Fruit fly (Drosophila melanogaster) whole organism, embryonic: ENCODE data around the gene CG32599.
A peak's percentile ranks its signal among the peaks of the same experiment; 100 is the strongest.

Experiments
- Ada2b ChIP-seq: fragments of 200-800 bp; sonication (Bioruptor generic); IDR thresholded peaks from 2 replicates; pipeline ENCODE4 v1.3.6; 2022; ENCODE audit warnings: missing biosample characterization, missing genetic modification characterization
- Atf-2 ChIP-seq: fragments of 200-800 bp; sonication (Bioruptor generic); optimal IDR thresholded peaks from 2 replicates; lab custom pipeline; 2016; ENCODE audit warnings: missing biosample characterization, missing genetic modification characterization
- Atf6 ChIP-seq: fragments of 200-800 bp; sonication (Bioruptor generic); IDR thresholded peaks from 2 replicates; pipeline ENCODE4 v1.3.6; 2022; ENCODE audit warnings: missing biosample characterization, missing genetic modification characterization
- B-H1 ChIP-seq: fragments of 200-800 bp; sonication (Bioruptor generic); IDR thresholded peaks from 3 replicates; pipeline ENCODE4 v1.3.6; 2022; ENCODE audit warnings: missing biosample characterization, missing genetic modification characterization
- B-H2 ChIP-seq: fragments of 200-800 bp; sonication (Bioruptor generic); optimal IDR thresholded peaks from 2 replicates; lab custom pipeline; 2018; ENCODE audit warnings: missing biosample characterization, mild to moderate bottlenecking, missing genetic modification characterization
- Bteb2 ChIP-seq: fragments of 200-800 bp; sonication (Bioruptor generic); optimal IDR thresholded peaks from 2 replicates; lab custom pipeline; 2016; ENCODE audit warnings: missing biosample characterization, missing genetic modification characterization
- CG13287 ChIP-seq: fragments of 200-800 bp; sonication (Bioruptor generic); IDR thresholded peaks from 2 replicates; pipeline ENCODE4 v1.3.6; 2022; ENCODE audit warnings: missing biosample characterization, missing genetic modification characterization; ENCODE audit not compliant: partially characterized antibody
- CG17912 ChIP-seq: fragments of 200-800 bp; sonication (Bioruptor generic); optimal IDR thresholded peaks from 2 replicates; lab custom pipeline; 2018; ENCODE audit warnings: missing biosample characterization, mild to moderate bottlenecking, missing genetic modification characterization
- CG18599 ChIP-seq: fragments of 200-800 bp; sonication (Bioruptor generic); optimal IDR thresholded peaks from 3 replicates; lab custom pipeline; 2017; ENCODE audit warnings: missing biosample characterization, missing genetic modification characterization, mild to moderate bottlenecking, moderate library complexity, missing genetic modification reagents
- CG2116 ChIP-seq: fragments of 200-800 bp; sonication (Bioruptor generic); optimal IDR thresholded peaks from 3 replicates; lab custom pipeline; 2018; ENCODE audit warnings: missing biosample characterization, mild to moderate bottlenecking, missing genetic modification characterization
- CG2129 ChIP-seq: fragments of 200-800 bp; sonication (Bioruptor generic); IDR thresholded peaks from 2 replicates; pipeline ENCODE4 v1.3.6; 2022; ENCODE audit warnings: missing biosample characterization, missing genetic modification characterization; ENCODE audit not compliant: partially characterized antibody
- CG30020 ChIP-seq: fragments of 200-800 bp; optimal IDR thresholded peaks from 2 replicates; lab custom pipeline; 2019; ENCODE audit warnings: missing biosample characterization, mild to moderate bottlenecking, missing genetic modification characterization, moderate library complexity
- CG30431 ChIP-seq: fragments of 200-800 bp; sonication (Bioruptor generic); optimal IDR thresholded peaks from 2 replicates; lab custom pipeline; 2017; ENCODE audit warnings: missing biosample characterization, missing genetic modification characterization
- CG32532 ChIP-seq: fragments of 200-800 bp; sonication (Bioruptor generic); IDR thresholded peaks from 2 replicates; pipeline ENCODE4 v1.3.6; 2022; ENCODE audit warnings: missing biosample characterization, missing genetic modification characterization
- CG3281 ChIP-seq: fragments of 200-800 bp; sonication (Bioruptor generic); optimal IDR thresholded peaks from 3 replicates; lab custom pipeline; 2017; ENCODE audit warnings: missing biosample characterization, mild to moderate bottlenecking, missing genetic modification characterization
- CG3407 ChIP-seq: fragments of 200-800 bp; sonication (Bioruptor generic); optimal IDR thresholded peaks from 2 replicates; lab custom pipeline; 2018; ENCODE audit warnings: missing biosample characterization, mild to moderate bottlenecking, missing genetic modification characterization
- CG4730 ChIP-seq: fragments of 200-800 bp; sonication (Bioruptor generic); IDR thresholded peaks from 2 replicates; pipeline ENCODE4 v1.3.6; 2022; ENCODE audit warnings: missing biosample characterization, missing genetic modification characterization
- CG6272 ChIP-seq: fragments of 200-800 bp; sonication (Bioruptor generic); IDR thresholded peaks from 2 replicates; pipeline ENCODE4 v1.3.6; 2022; ENCODE audit warnings: missing biosample characterization, missing genetic modification characterization
- CG7839 ChIP-seq: fragments of 200-800 bp; sonication (Bioruptor generic); optimal IDR thresholded peaks from 3 replicates; lab custom pipeline; 2018; ENCODE audit warnings: missing biosample characterization, mild to moderate bottlenecking, missing genetic modification characterization, moderate library complexity
- CG8089 ChIP-seq: fragments of 200-800 bp; sonication (Bioruptor generic); optimal IDR thresholded peaks from 3 replicates; lab custom pipeline; 2016; ENCODE audit warnings: missing biosample characterization, missing genetic modification characterization
- CG9797 ChIP-seq: fragments of 200-800 bp; sonication (Bioruptor generic); optimal IDR thresholded peaks from 3 replicates; lab custom pipeline; 2018; ENCODE audit warnings: missing biosample characterization, mild to moderate bottlenecking, missing genetic modification characterization
- Chrac-16 ChIP-seq: fragments of 200-800 bp; sonication (Bioruptor generic); optimal IDR thresholded peaks from 3 replicates; lab custom pipeline; 2016; ENCODE audit warnings: missing biosample characterization, missing genetic modification characterization
- D ChIP-seq, 2 experiments: fragments of 200-800 bp in 1 of 2; fragments of >200 bp in 1 of 2; sonication (Bioruptor generic) in 1 of 2; optimal IDR thresholded peaks; 2 replicates in 1 of 2; 3 replicates in 1 of 2; lab custom pipeline; 2017; ENCODE audit warnings: mild to moderate bottlenecking in 1 of 2, missing biosample characterization in 1 of 2, missing genetic modification characterization in 1 of 2, missing genetic modification reagents in 1 of 2
- D19A ChIP-seq: fragments of 200-800 bp; optimal IDR thresholded peaks from 3 replicates; lab custom pipeline; 2019; ENCODE audit warnings: missing biosample characterization, mild to moderate bottlenecking, missing genetic modification characterization, moderate library complexity
- Doc3 ChIP-seq: fragments of 200-800 bp; sonication (Bioruptor generic); IDR thresholded peaks from 3 replicates; pipeline ENCODE4 v1.3.6; 2022; ENCODE audit warnings: missing biosample characterization, missing genetic modification characterization; ENCODE audit not compliant: partially characterized antibody
- Ets65A ChIP-seq: fragments of 200-800 bp; sonication (Bioruptor generic); peaks from one replicate; lab custom pipeline; 2016; ENCODE audit warnings: missing biosample characterization, missing genetic modification characterization
- Gsc ChIP-seq: fragments of 200-800 bp; sonication (Bioruptor generic); IDR thresholded peaks from 2 replicates; pipeline ENCODE4 v1.3.6; 2022; ENCODE audit warnings: missing biosample characterization, missing genetic modification characterization
- HLH4C ChIP-seq: fragments of 200-800 bp; sonication (Bioruptor generic); IDR thresholded peaks from 3 replicates; pipeline ENCODE4 v1.3.6; 2022; ENCODE audit warnings: missing biosample characterization, missing genetic modification characterization; ENCODE audit not compliant: partially characterized antibody
- Hsf ChIP-seq: fragments of 200-800 bp; sonication (Bioruptor generic); optimal IDR thresholded peaks from 3 replicates; lab custom pipeline; 2016; ENCODE audit warnings: missing biosample characterization, missing genetic modification characterization
- Max ChIP-seq: fragments of 200-800 bp; sonication (Bioruptor generic); optimal IDR thresholded peaks from 2 replicates; lab custom pipeline; 2016; ENCODE audit warnings: missing biosample characterization, mild to moderate bottlenecking, missing genetic modification characterization
- Med ChIP-seq: fragments of 200-800 bp; sonication (Bioruptor generic); peaks from one replicate; lab custom pipeline; 2016; ENCODE audit warnings: missing biosample characterization, missing genetic modification characterization, mild to moderate bottlenecking, inconsistent platforms, moderate library complexity
- Mes4 ChIP-seq: fragments of 200-800 bp; sonication (Bioruptor generic); optimal IDR thresholded peaks from 2 replicates; lab custom pipeline; 2016; ENCODE audit warnings: missing biosample characterization, missing genetic modification characterization
- Nf-YA ChIP-seq: fragments of 200-800 bp; sonication (Bioruptor generic); IDR thresholded peaks from 2 replicates; pipeline ENCODE4 v1.3.6; 2022; ENCODE audit warnings: missing biosample characterization, missing genetic modification characterization
- Nf-YB ChIP-seq: fragments of 200-800 bp; sonication (Bioruptor generic); optimal IDR thresholded peaks from 3 replicates; lab custom pipeline; 2019; ENCODE audit warnings: missing biosample characterization, mild to moderate bottlenecking, missing genetic modification characterization, moderate library complexity
- Opbp ChIP-seq: fragments of 200-800 bp; sonication (Bioruptor generic); IDR thresholded peaks from 3 replicates; pipeline ENCODE4 v1.3.6; 2022; ENCODE audit warnings: missing biosample characterization, missing genetic modification characterization; ENCODE audit not compliant: partially characterized antibody
- Optix ChIP-seq: fragments of 200-800 bp; sonication (Bioruptor generic); IDR thresholded peaks from 3 replicates; pipeline ENCODE4 v1.3.6; 2022; ENCODE audit warnings: missing biosample characterization, missing genetic modification characterization
- Poxn ChIP-seq: fragments of 200-800 bp; sonication (Bioruptor generic); IDR thresholded peaks from 2 replicates; pipeline ENCODE4 v1.3.6; 2022; ENCODE audit warnings: missing biosample characterization, missing genetic modification characterization
- Rx ChIP-seq: fragments of 200-800 bp; sonication (Bioruptor generic); IDR thresholded peaks from 2 replicates; pipeline ENCODE4 v1.3.6; 2022; ENCODE audit warnings: missing biosample characterization, missing genetic modification characterization
- ap ChIP-seq: fragments of 200-800 bp; sonication (Bioruptor generic); IDR thresholded peaks from 2 replicates; pipeline ENCODE4 v1.3.6; 2022; ENCODE audit warnings: missing biosample characterization, missing genetic modification characterization
- bbx ChIP-seq: fragments of 200-800 bp; sonication (Bioruptor generic); IDR thresholded peaks from 2 replicates; pipeline ENCODE4 v1.3.6; 2022; ENCODE audit warnings: missing biosample characterization, missing genetic modification characterization; ENCODE audit not compliant: partially characterized antibody
- cas ChIP-seq: fragments of 200-800 bp; sonication (Bioruptor generic); IDR thresholded peaks from 2 replicates; pipeline ENCODE4 v1.3.6; 2022; ENCODE audit warnings: missing biosample characterization, missing genetic modification characterization
- crc ChIP-seq: fragments of 200-800 bp; sonication (Bioruptor generic); optimal IDR thresholded peaks from 2 replicates; lab custom pipeline; 2016; ENCODE audit warnings: missing biosample characterization, missing genetic modification characterization
- nerfin-1 ChIP-seq: fragments of 200-800 bp; sonication (Bioruptor generic); optimal IDR thresholded peaks from 3 replicates; lab custom pipeline; 2019; ENCODE audit warnings: missing biosample characterization, mild to moderate bottlenecking, missing genetic modification characterization, moderate library complexity
- pan ChIP-seq, 4 experiments: fragments of >200 bp in 3 of 4; fragments of 200-800 bp in 1 of 4; sonication (Bioruptor generic) in 1 of 4; optimal IDR thresholded peaks in 3 of 4; IDR thresholded peaks in 1 of 4; 2 replicates each; pipeline versions ENCODE4 v1.3.6 to Lab custom; 2017 to 2022; ENCODE audit warnings: missing biosample characterization in 2 of 4, missing genetic modification characterization in 2 of 4, mixed read lengths in 1 of 4
- ranshi ChIP-seq: fragments of 200-800 bp; sonication (Bioruptor generic); IDR thresholded peaks from 2 replicates; pipeline ENCODE4 v1.3.6; 2022; ENCODE audit warnings: missing biosample characterization, missing genetic modification characterization
- ro ChIP-seq: fragments of 200-800 bp; sonication (Bioruptor generic); IDR thresholded peaks from 2 replicates; pipeline ENCODE4 v1.3.6; 2022; ENCODE audit warnings: missing biosample characterization, missing genetic modification characterization
- trh ChIP-seq: fragments of 200-800 bp; sonication (Bioruptor generic); optimal IDR thresholded peaks from 2 replicates; lab custom pipeline; 2016; ENCODE audit warnings: missing biosample characterization, missing genetic modification characterization
- wor ChIP-seq: fragments of 200-800 bp; sonication (Bioruptor generic); IDR thresholded peaks from 2 replicates; pipeline ENCODE4 v1.3.6; 2022; ENCODE audit warnings: missing biosample characterization, missing genetic modification characterization

Gene CG32599

dm6 chrX:14242941-14243736 is at the start of gene CG32599 (continued):
- TF ChIP-seq Ada2b (GFP tag; lab: Robert Waterston, UW) (peak; percentile 53), cas (GFP tag; lab: Robert Waterston, UW) (no peak), CG9797 (GFP tag; lab: Kevin White, UChicago) (no peak), nerfin-1 (no peak), Atf6 (GFP tag; lab: Robert Waterston, UW) (no peak), Hsf (GFP tag; lab: Kevin White, UChicago) (no peak), Poxn (GFP tag; lab: Robert Waterston, UW) (no peak), Doc3 (GFP tag; lab: Robert Waterston, UW) (0 out of 3 replicates have a peak, but pooled peaks have one; percentile 40), Mes4 (no peak), CG30431 (GFP tag; lab: Kevin White, UChicago) (no peak), CG4730 (GFP tag; lab: Robert Waterston, UW) (peak; percentile 42; the same call in 1 of the 2 replicates), HLH4C (GFP tag; lab: Robert Waterston, UW) (peak; percentile 81), ap (GFP tag; lab: Robert Waterston, UW) (peak; percentile 55), CG6272 (GFP tag; lab: Robert Waterston, UW) (peak; percentile 26; the same call in 1 of the 2 replicates), wor (no peak), CG3407 (no peak), ro (no peak), CG3281 (GFP tag; lab: Kevin White, UChicago) (no peak), Nf-YA (GFP tag; lab: Robert Waterston, UW) (no peak), Gsc (GFP tag; lab: Robert Waterston, UW) (no peak), CG13287 (GFP tag; lab: Robert Waterston, UW) (peak; percentile 72), Opbp (GFP tag; lab: Robert Waterston, UW) (peak; percentile 41; the same call in 1 of the 3 replicates), Max (GFP tag; lab: Kevin White, UChicago) (no peak), CG2116 (GFP tag; lab: Kevin White, UChicago) (peak; percentile 46), ranshi (GFP tag; lab: Robert Waterston, UW) (peak; percentile 40; the same call in 1 of the 2 replicates), B-H1 (GFP tag; lab: Robert Waterston, UW) (peak; percentile 23; the same call in 1 of the 3 replicates), Bteb2 (GFP tag; lab: Kevin White, UChicago) (no peak), CG17912 (GFP tag; lab: Kevin White, UChicago) (no peak), Rx (no peak), Ets65A (GFP tag; lab: Kevin White, UChicago) (no peak), Optix (GFP tag; lab: Robert Waterston, UW) (no peak), Atf-2 (no peak), trh (no peak), CG18599 (GFP tag; lab: Kevin White, UChicago) (peak; percentile 10), CG2129 (GFP tag; lab: Robert Waterston, UW) (no peak; the same call in 1 of the 2 replicates), crc (GFP tag; lab: Kevin White, UChicago) (no peak), Med (GFP tag; lab: Kevin White, UChicago) (peak; percentile 5), bbx (GFP tag; lab: Robert Waterston, UW) (peak; percentile 59), D19A (tag; lab: Kevin White, UChicago) (peak; percentile 37), CG8089 (GFP tag; lab: Kevin White, UChicago) (no peak), CG30020 (tag; lab: Kevin White, UChicago) (peak; percentile 67), CG32532 (peak; percentile 56), D (optimal IDR thresholded peaks at IDR 0.05; lab: Kevin White, UChicago) (no peak), D (GFP tag; optimal IDR thresholded peaks at IDR 0.05; lab: Kevin White, UChicago) (no peak), Chrac-16 (GFP tag; lab: Kevin White, UChicago) (no peak), B-H2 (no peak), Nf-YB (GFP tag; lab: Kevin White, UChicago) (no peak), pan (optimal IDR thresholded peaks at IDR 0.05; lab: Kevin White, UChicago) (no peak), pan (GFP tag; optimal IDR thresholded peaks at IDR 0.05 in 1 of 2, IDR thresholded peaks at IDR 0.05 in 1 of 2) (peak in 1 of 2 experiments; percentile 77), CG7839 (tag; lab: Kevin White, UChicago) (peak; percentile 46)
